Fruit fly (Drosophila melanogaster): ENCODE data around the gene Syx8.
A peak's percentile ranks its signal among the peaks of the same experiment; 100 is the strongest.

Gene Syx8

dm6 chr3L:16572208-16572607 is 14.6 kb downstream of the Syx8 start:
- TF ChIP-seq CG12768 (GFP tag; optimal IDR thresholded peaks at IDR 0.05) = peak; percentile 33
- TF ChIP-seq Mnt (GFP tag; optimal IDR thresholded peaks at IDR 0.05) = peak; percentile 22
- TF ChIP-seq Clk (GFP tag; optimal IDR thresholded peaks at IDR 0.05) = no peak
- TF ChIP-seq CG14711 (tag; optimal IDR thresholded peaks at IDR 0.05) = no peak
- no peak for TF ChIP-seq toe (GFP tag; optimal IDR thresholded peaks at IDR 0.05)
- no peak for TF ChIP-seq CG7101 (tag; optimal IDR thresholded peaks at IDR 0.05)
- TF ChIP-seq Crg-1 (GFP tag; optimal IDR thresholded peaks at IDR 0.05) = no peak
- TF ChIP-seq cic (GFP tag; optimal IDR thresholded peaks at IDR 0.05) = no peak
- no peak for TF ChIP-seq CG5204 (GFP tag; optimal IDR thresholded peaks at IDR 0.05)
- TF ChIP-seq Hr96 (GFP tag; optimal IDR thresholded peaks at IDR 0.05) = no peak
- no peak for TF ChIP-seq tj (GFP tag; optimal IDR thresholded peaks at IDR 0.05)
- TF ChIP-seq CG1620 (GFP tag; optimal IDR thresholded peaks at IDR 0.05) = no peak
- peak; percentile 60 for TF ChIP-seq kay (GFP tag; ENCODE audit: borderline replicate concordance)
- TF ChIP-seq CG11617 (GFP tag; optimal IDR thresholded peaks at IDR 0.05) = no peak
- no peak for TF ChIP-seq CG7045 (GFP tag; optimal IDR thresholded peaks at IDR 0.05)
- TF ChIP-seq ovo (GFP tag; optimal IDR thresholded peaks at IDR 0.05) = no peak
- peak; percentile 11 for TF ChIP-seq pad (GFP tag; optimal IDR thresholded peaks at IDR 0.05)
- no peak for TF ChIP-seq bab1 (GFP tag; optimal IDR thresholded peaks at IDR 0.05)
- no peak for TF ChIP-seq CG33017 (tag; optimal IDR thresholded peaks at IDR 0.05)
- no peak for TF ChIP-seq cnc (optimal IDR thresholded peaks at IDR 0.05)

- TF ChIP-seq ovo (GFP tag; optimal IDR thresholded peaks at IDR 0.05) = no peak
- peak; percentile 89 for TF ChIP-seq tj (GFP tag; optimal IDR thresholded peaks at IDR 0.05)
These were observed 15.2 kb downstream of the Syx8 start for dm6 chr3L:16571739-16572063.

dm6 chr3L:16571014-16571738 is 15.7 kb downstream of the Syx8 start:
- no peak for TF ChIP-seq CG11617 (GFP tag; optimal IDR thresholded peaks at IDR 0.05)
- TF ChIP-seq kay (GFP tag; ENCODE audit: borderline replicate concordance) = peak; percentile 19
- TF ChIP-seq Clk (GFP tag; optimal IDR thresholded peaks at IDR 0.05) = no peak
- TF ChIP-seq Mnt (GFP tag; optimal IDR thresholded peaks at IDR 0.05) = no peak

DNA sequence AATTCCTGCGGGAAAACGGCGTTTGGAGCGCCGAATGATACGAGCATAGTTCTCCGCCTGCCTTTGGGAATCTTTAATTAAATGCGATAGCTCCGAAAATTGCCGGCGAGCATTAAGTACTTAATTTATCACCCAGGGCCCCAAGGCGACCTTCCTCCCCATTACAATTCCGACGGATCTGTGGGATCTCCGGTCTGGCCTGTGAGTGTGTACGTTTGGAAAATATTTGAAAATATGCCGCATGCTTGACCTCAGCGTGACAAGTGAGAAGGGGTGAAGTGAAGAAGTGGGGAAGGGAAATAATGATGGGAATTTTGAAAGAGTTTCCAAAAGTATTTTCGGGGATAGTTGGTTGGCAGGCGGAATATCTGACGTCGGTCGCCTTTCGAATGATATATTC is 17.4 kb downstream of the Syx8 start:
- TF ChIP-seq CG7045 (GFP tag; optimal IDR thresholded peaks at IDR 0.05) (no peak), CG12768 (GFP tag; optimal IDR thresholded peaks at IDR 0.05) (no peak), Mnt (GFP tag; optimal IDR thresholded peaks at IDR 0.05) (no peak), Hr96 (GFP tag; optimal IDR thresholded peaks at IDR 0.05) (no peak), CG33017 (tag; optimal IDR thresholded peaks at IDR 0.05) (no peak), cnc (optimal IDR thresholded peaks at IDR 0.05) (no peak), bab1 (GFP tag; optimal IDR thresholded peaks at IDR 0.05) (no peak), cic (GFP tag; optimal IDR thresholded peaks at IDR 0.05) (no peak), CG11617 (GFP tag; optimal IDR thresholded peaks at IDR 0.05) (no peak), ovo (GFP tag; optimal IDR thresholded peaks at IDR 0.05) (no peak), pad (GFP tag; optimal IDR thresholded peaks at IDR 0.05) (no peak), kay (GFP tag; ENCODE audit: borderline replicate concordance) (no peak), CG5204 (GFP tag; optimal IDR thresholded peaks at IDR 0.05) (no peak)

- no peak for TF ChIP-seq pad (GFP tag; optimal IDR thresholded peaks at IDR 0.05)
- no peak for TF ChIP-seq toe (GFP tag; optimal IDR thresholded peaks at IDR 0.05)
- TF ChIP-seq ovo (GFP tag; optimal IDR thresholded peaks at IDR 0.05) = no peak
- no peak for TF ChIP-seq CG7045 (GFP tag; optimal IDR thresholded peaks at IDR 0.05)
- TF ChIP-seq CG14711 (tag; optimal IDR thresholded peaks at IDR 0.05) = no peak
- no peak for TF ChIP-seq CG7101 (tag; optimal IDR thresholded peaks at IDR 0.05)
- TF ChIP-seq Mnt (GFP tag; optimal IDR thresholded peaks at IDR 0.05) = no peak
- TF ChIP-seq cnc (optimal IDR thresholded peaks at IDR 0.05) = no peak
- TF ChIP-seq Clk (GFP tag; optimal IDR thresholded peaks at IDR 0.05) = no peak
These were observed 19.4 kb downstream of the Syx8 start for dm6 chr3L:16567495-16567894.

- no peak for TF ChIP-seq CG12768 (GFP tag; optimal IDR thresholded peaks at IDR 0.05)
- no peak for TF ChIP-seq CG1620 (GFP tag; optimal IDR thresholded peaks at IDR 0.05)
- TF ChIP-seq CG7101 (tag; optimal IDR thresholded peaks at IDR 0.05) = no peak
- no peak for TF ChIP-seq CG14711 (tag; optimal IDR thresholded peaks at IDR 0.05)
- TF ChIP-seq Mnt (GFP tag; optimal IDR thresholded peaks at IDR 0.05) = no peak
- TF ChIP-seq CG5204 (GFP tag; optimal IDR thresholded peaks at IDR 0.05) = no peak
- no peak for TF ChIP-seq CG33017 (tag; optimal IDR thresholded peaks at IDR 0.05)
- no peak for TF ChIP-seq kay (GFP tag; ENCODE audit: borderline replicate concordance)
- TF ChIP-seq cic (GFP tag; optimal IDR thresholded peaks at IDR 0.05) = no peak
These were observed 20.1 kb downstream of the Syx8 start, which contains the start of gene UQCR-6.4L for dm6 chr3L:16566700-16567221. UQCR-6.4L (plus strand) TSS chr3L:16566750.

DNA sequence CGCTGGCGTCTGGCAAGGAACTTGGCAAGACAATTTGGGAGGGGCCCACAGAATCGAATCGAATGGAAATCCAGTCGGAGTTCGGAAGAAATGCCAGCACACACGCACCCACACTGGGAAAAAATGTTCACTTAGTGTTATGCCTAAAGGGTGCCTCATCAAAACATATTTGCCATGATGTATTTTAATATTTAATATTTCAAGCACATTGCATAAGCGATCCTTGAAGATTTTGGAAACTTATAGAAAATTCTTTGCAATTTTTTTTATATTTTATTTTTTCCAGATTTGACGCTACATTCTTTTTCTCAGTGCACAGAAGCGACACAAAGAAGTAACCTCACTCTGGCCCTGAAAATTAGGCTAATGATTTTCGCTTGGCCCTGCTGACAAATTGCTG is 20.8 kb downstream of the Syx8 start:
- no peak for TF ChIP-seq kay (GFP tag; ENCODE audit: borderline replicate concordance)
- no peak for TF ChIP-seq CG14711 (tag; optimal IDR thresholded peaks at IDR 0.05)
- TF ChIP-seq pad (GFP tag; optimal IDR thresholded peaks at IDR 0.05) = no peak
- TF ChIP-seq CG1620 (GFP tag; optimal IDR thresholded peaks at IDR 0.05) = no peak
- TF ChIP-seq Hr96 (GFP tag; optimal IDR thresholded peaks at IDR 0.05) = no peak
- no peak for TF ChIP-seq cnc (optimal IDR thresholded peaks at IDR 0.05)
- TF ChIP-seq CG11617 (GFP tag; optimal IDR thresholded peaks at IDR 0.05) = no peak
- no peak for TF ChIP-seq Mnt (GFP tag; optimal IDR thresholded peaks at IDR 0.05)
- TF ChIP-seq toe (GFP tag; optimal IDR thresholded peaks at IDR 0.05) = no peak
- no peak for TF ChIP-seq CG5204 (GFP tag; optimal IDR thresholded peaks at IDR 0.05)
- no peak for TF ChIP-seq ovo (GFP tag; optimal IDR thresholded peaks at IDR 0.05)
- TF ChIP-seq tj (GFP tag; optimal IDR thresholded peaks at IDR 0.05) = no peak
- TF ChIP-seq CG33017 (tag; optimal IDR thresholded peaks at IDR 0.05) = no peak
- TF ChIP-seq CG7101 (tag; optimal IDR thresholded peaks at IDR 0.05) = no peak
- no peak for TF ChIP-seq cic (GFP tag; optimal IDR thresholded peaks at IDR 0.05)
- no peak for TF ChIP-seq Clk (GFP tag; optimal IDR thresholded peaks at IDR 0.05)
- no peak for TF ChIP-seq CG7045 (GFP tag; optimal IDR thresholded peaks at IDR 0.05)
- TF ChIP-seq bab1 (GFP tag; optimal IDR thresholded peaks at IDR 0.05) = no peak
